Worm (Caenorhabditis elegans) whole organism, dauer: ENCODE results near the gene apx-1.

Source experiments
- unc-62 ChIP-seq: sonication (generic microtip); optimal IDR thresholded peaks from 2 replicates; lab custom pipeline; 2017; ENCODE audit warnings: missing biosample characterization, missing genetic modification reagents, missing genetic modification characterization

apx-1 gene

ce11 chrV:3210147-3210546, at the start of gene apx-1:
apx-1 (plus strand) TSS chrV:3210196.
- TF ChIP-seq unc-62 (GFP tag; lab: Kevin White, UChicago): no peak

DNA sequence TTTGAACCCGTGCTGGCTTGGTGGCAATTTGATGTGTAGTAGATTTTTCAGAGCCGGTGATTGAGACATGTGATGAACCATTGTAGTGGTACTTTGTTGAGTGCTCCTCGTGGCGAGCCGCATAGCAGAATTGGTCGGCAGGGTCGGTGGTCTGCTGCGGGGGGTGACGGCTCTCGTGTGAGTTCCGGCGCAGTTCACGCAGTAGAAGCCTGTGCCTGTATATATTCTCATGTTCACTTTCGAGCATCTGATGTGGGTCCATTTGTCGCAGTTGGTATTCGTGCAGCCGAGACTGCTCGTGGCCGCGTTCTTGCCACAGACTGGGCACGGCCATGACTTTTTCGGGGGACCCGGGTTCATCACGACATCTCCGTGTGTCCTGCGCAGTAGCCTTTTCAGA, 47.7 kb upstream of the apx-1 start:
- TF ChIP-seq unc-62 (GFP tag; lab: Kevin White, UChicago): no peak

ce11 chrV:3163143-3163542, 46.9 kb upstream of the apx-1 start:
- TF ChIP-seq unc-62 (GFP tag; lab: Kevin White, UChicago): no peak

DNA sequence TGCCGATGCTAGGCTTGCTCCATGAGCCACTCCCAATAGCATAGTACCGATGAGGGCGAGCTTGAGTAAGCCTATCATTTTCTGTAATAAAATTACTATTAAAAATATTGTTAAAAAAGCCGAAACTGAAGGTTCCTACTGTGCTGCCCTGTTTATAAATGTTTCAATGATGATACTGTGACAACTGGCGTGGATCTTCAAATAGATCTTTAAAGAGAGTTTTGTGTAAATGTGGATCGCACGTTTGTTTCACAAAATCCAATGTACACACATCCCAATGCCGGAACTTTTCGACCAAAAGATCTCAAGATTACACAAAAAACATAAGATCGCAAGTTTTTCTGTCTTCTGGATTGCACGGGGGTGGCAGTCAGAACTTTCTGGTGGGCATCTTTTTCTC, 44.6 kb upstream of the apx-1 start, which contains the start of gene C36C5.14:
Gene C36C5.14 (minus strand): TSS at position 101 of the 400 bp plus-strand sequence.
- no peak for TF ChIP-seq unc-62 (GFP tag; lab: Kevin White, UChicago)

DNA sequence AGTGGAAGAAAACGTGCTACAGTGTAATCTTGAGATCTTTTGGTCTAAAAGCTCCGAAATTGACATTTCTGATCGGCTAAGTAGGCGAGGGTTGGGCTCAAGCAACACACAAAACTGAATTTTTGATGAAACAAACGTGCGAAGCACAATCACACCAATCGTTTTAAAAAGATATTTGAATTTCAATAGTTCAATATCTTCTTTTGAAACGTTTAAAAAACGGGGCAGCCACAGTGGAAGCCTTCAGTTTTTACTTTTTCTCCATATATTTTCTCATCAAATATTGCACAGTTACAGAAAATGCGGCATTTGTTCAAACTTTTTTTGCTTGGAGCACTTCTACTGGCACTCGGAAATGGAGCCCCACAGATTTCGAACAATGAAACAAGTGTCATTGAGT, 43.7 kb upstream of the apx-1 start, which contains the start of gene C36C5.4:
Gene C36C5.4 (plus strand): TSS at position 301 of the 400 bp plus-strand sequence.
- no peak for TF ChIP-seq unc-62 (GFP tag; lab: Kevin White, UChicago)

DNA sequence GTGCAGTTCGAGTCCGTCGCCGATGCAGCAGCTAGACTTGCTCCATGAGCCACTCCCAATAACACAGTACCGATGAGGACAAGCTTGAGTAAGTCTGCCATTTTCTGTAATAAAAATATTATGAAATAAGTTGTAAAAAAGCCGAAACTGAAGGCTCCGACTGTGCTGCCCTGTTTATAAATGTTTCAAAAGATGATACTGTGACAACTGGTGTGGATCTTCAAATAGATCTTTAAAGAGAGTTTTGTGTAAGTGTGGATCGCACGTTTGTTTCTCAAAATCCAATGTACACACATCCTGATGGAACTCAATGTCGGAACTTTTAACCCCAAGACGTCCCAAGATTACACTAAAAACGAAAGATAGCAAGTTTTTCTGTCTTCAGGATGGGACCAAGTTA, 41.3 kb upstream of the apx-1 start, which contains the start of gene C36C5.15:
Gene C36C5.15 (minus strand): TSS at position 101 of the 400 bp plus-strand sequence.
- TF ChIP-seq unc-62 (GFP tag; lab: Kevin White, UChicago): no peak

ce11 chrV:3169838-3170237, 40.2 kb upstream of the apx-1 start, which contains the start of gene srbc-6:
srbc-6 (plus strand) TSS chrV:3170138.
- no peak for TF ChIP-seq unc-62 (GFP tag; lab: Kevin White, UChicago)

- TF ChIP-seq unc-62 (GFP tag; lab: Kevin White, UChicago): no peak
Measured at ce11 chrV:3171625-3172024, 38.4 kb upstream of the apx-1 start.

DNA sequence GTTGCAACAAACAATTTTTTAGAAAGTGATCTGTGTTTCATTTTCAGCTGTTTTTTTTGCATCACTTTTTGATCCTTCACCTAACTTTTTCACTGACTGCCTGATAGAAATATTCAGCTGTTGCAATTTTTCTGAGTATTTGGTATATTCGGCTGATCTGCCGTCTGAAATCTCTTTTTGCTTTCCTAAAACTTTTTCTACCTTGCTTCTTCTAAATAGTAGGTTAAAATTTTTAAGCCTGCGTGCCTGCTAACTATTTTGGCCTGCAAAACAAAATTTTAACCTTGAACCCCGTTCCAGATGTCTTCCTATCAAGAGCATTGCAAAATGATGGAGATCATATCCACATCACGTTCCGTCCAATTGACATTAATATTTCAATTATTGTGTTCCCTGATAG, 33.8 kb upstream of the apx-1 start, which contains the start of gene srab-8:
Gene srab-8 (plus strand): TSS at position 301 of the 400 bp plus-strand sequence.
- TF ChIP-seq unc-62 (GFP tag; lab: Kevin White, UChicago): no peak

ce11 chrV:3185855-3186254, 24.1 kb upstream of the apx-1 start:
- TF ChIP-seq unc-62 (GFP tag; lab: Kevin White, UChicago): no peak

DNA sequence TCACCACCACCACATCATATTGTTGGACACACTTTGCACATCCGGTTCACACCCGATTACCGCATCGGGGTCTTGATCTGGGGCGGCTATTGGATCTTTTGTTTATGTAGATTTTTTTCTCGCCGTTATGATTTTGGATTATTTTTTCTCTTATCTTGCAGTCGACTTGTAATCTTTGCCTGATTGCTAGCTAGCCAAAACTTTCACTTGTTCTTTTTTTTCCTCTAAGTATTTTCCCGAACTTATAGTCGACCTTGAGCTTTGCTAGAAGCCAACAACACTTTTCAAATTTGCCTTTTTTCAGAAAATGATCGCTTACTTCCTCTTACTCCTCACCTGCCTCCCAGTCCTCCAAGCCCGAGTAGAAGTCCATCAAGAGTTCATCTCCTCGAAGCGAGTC, 22.0 kb upstream of the apx-1 start, which contains the start of gene lag-2:
Gene lag-2 (plus strand): TSS at position 301 of the 400 bp plus-strand sequence.
- TF ChIP-seq unc-62 (GFP tag; lab: Kevin White, UChicago): no peak

DNA sequence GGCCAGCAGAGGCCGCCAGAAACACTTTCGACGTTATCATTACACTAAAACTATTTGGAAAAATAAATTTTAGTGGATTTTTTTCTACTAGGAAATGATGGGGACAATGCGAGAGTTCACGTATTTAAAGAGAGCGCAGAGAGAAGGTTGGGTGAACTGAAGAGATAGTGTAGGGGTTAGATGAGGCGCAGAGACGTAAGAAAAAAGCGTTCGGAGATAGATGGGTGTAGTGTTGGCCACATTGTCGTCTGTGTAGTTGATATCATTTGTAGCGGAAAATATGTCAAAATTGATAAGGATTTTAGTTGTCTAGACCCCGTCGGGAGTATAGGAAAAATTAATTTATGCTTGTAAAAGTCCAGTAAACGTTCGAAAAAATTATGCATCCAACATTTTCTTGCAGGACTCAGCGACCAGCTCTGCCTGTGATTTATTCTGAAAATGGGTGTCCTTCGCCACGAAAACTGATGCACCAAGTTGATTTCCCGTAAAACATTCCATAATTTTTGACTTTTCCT, 16.8 kb upstream of the apx-1 start, which contains the start of the genes Y73C8B.3 and Y73C8B.9:
Gene Y73C8B.3 (minus strand): TSS at position 147 of the 518 bp plus-strand sequence.
Gene Y73C8B.9 (plus strand): TSS at position 468 of the 518 bp plus-strand sequence.
- no peak for TF ChIP-seq unc-62 (GFP tag; lab: Kevin White, UChicago)

DNA sequence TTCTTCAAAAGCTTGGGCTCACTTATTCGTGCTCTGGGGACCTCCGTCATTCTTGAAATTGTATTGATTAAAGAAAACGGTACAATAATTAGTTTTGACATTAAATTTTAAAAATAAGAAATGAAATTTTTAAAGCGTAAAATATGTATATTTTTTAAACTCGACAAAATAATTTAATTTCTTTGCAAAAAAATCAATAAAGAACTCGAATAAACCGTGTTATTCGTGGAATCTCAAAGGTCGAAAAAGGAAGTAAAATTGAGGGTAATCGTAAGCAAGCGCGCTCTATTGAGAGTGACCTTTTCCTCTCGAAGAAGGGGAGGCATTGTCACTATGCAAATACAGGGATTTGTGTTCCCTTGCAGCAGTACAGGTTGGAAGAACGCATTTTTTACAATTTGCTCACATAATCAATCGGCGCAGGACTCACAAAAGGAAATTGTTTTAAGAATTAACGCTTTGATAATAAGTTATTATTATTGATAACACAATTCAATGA, 15.0 kb upstream of the apx-1 start, which contains the start of gene Y73C8B.2:
Gene Y73C8B.2 (minus strand): TSS at position 51 of the 499 bp plus-strand sequence.
- no peak for TF ChIP-seq unc-62 (GFP tag; lab: Kevin White, UChicago)

ce11 chrV:3195814-3196213, 14.2 kb upstream of the apx-1 start:
- TF ChIP-seq unc-62 (GFP tag; lab: Kevin White, UChicago): no peak

DNA sequence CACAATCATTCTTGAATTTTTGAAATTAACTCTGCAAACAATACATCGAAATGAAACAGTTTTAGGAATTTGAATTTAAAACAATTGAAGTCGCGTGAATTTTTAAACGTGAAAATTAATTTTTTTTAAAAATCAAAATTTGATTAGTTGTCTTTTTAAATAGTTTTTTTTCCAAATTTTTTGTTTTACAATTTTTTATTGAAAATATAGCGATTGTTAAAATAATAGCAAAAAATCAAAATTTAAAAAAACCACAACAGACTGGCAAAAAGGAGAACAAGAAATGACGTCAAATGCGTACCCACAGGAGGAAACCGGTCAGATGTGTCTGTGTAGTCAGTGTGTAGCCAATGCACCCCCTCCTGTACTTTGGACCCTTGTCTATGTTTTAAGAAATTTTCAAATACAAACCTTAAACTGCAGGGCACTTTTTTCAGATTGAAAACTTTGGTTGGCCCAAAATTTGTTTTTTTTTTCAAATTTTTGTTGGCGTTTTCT, 13.1 kb upstream of the apx-1 start, which contains the start of the genes Y73C8B.1 and Y73C8B.5:
Gene Y73C8B.1 (minus strand): TSS at position 51 of the 498 bp plus-strand sequence.
Gene Y73C8B.5 (plus strand): TSS at position 437 of the 498 bp plus-strand sequence.
- TF ChIP-seq unc-62 (GFP tag; lab: Kevin White, UChicago): no peak

DNA sequence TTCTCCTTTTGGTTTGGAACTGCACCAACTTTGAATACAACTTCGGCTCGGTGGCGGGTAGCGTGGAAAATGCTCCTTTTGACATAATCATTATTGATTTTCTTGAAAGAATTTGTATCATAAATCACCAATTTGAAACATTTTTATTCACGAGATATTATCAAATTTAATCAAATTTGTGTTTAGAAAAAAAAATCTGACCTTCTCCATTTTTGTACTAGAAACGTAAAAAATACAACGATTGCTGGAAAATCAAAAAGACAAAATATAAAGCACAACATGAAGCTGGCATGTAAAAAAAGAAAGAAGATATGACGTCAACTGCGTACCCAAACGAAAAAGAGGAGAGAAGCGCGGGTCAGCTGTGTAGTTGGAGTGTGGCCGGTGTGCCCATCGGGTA, 9.7 kb upstream of the apx-1 start, which contains the start of gene K08D9.4:
Gene K08D9.4 (minus strand): TSS at position 101 of the 400 bp plus-strand sequence.
- TF ChIP-seq unc-62 (GFP tag; lab: Kevin White, UChicago): no peak
